In genomic region chr3R:12960929-12961855, dm6 we compare ENCODE assay signal across 1 fruit fly cellular context.
TF ChIP-seq lines count a peak whose summit lies in the region.

TSS of gene Spc25 (plus strand) at chr3R:12961745.

TF ChIP-seq in whole organism, embryonic, 481 proteins besides CTCF, POLR2A, EP300 and RAD21 (continued from another document and continues in another):
- TF ChIP-seq Bdp1 (GFP tag; optimal IDR thresholded peaks at IDR 0.05; lab: Kevin White, UChicago) = peak; percentile 43
- TF ChIP-seq tup (GFP tag; optimal IDR thresholded peaks at IDR 0.05; lab: Kevin White, UChicago) = no peak
- TF ChIP-seq CG34422 (GFP tag; IDR thresholded peaks at IDR 0.05; lab: Robert Waterston, UW) = peak; percentile 80
- no peak for TF ChIP-seq z (GFP tag; IDR thresholded peaks at IDR 0.05; lab: Robert Waterston, UW)
- no peak for TF ChIP-seq zen (tag; optimal IDR thresholded peaks at IDR 0.05; lab: Kevin White, UChicago)
- no peak for TF ChIP-seq CG6254 (GFP tag; optimal IDR thresholded peaks at IDR 0.05; lab: Kevin White, UChicago)
- TF ChIP-seq NC2α (GFP tag; optimal IDR thresholded peaks at IDR 0.05; lab: Kevin White, UChicago) = peak; percentile 19
- no peak for TF ChIP-seq sd (tag; optimal IDR thresholded peaks at IDR 0.05; lab: Kevin White, UChicago)
- peak; percentile 9 for TF ChIP-seq CG3281 (GFP tag; optimal IDR thresholded peaks at IDR 0.05; lab: Kevin White, UChicago)
- no peak for TF ChIP-seq cas (GFP tag; IDR thresholded peaks at IDR 0.05; lab: Robert Waterston, UW)
- TF ChIP-seq CG13424 (tag; optimal IDR thresholded peaks at IDR 0.05; lab: Kevin White, UChicago) = no peak
- TF ChIP-seq pan (optimal IDR thresholded peaks at IDR 0.05; lab: Kevin White, UChicago) = no peak
- no peak for TF ChIP-seq pan (GFP tag; optimal IDR thresholded peaks at IDR 0.05 in 1 of 2, IDR thresholded peaks at IDR 0.05 in 1 of 2)
- TF ChIP-seq CG6813 (GFP tag; optimal IDR thresholded peaks at IDR 0.05; lab: Kevin White, UChicago) = no peak
- peak; percentile 50 for TF ChIP-seq CG12071 (GFP tag; optimal IDR thresholded peaks at IDR 0.05; lab: Kevin White, UChicago)
- TF ChIP-seq CG4820 (GFP tag; optimal IDR thresholded peaks at IDR 0.05; lab: Kevin White, UChicago) = no peak
- TF ChIP-seq fd64A (GFP tag; optimal IDR thresholded peaks at IDR 0.05; lab: Kevin White, UChicago) = no peak
- no peak for TF ChIP-seq Ssrp (tag; optimal IDR thresholded peaks at IDR 0.05; lab: Kevin White, UChicago)
- TF ChIP-seq otp (GFP tag; IDR thresholded peaks at IDR 0.05; lab: Robert Waterston, UW) = 0 out of 3 replicates have a peak, but pooled peaks have one; percentile 47
- TF ChIP-seq CG10267 (tag; optimal IDR thresholded peaks at IDR 0.05; lab: Kevin White, UChicago) = peak; percentile 45
- peak; percentile 42 to 71 for TF ChIP-seq Hr51 (GFP tag; optimal IDR thresholded peaks at IDR 0.05; lab: Kevin White, UChicago)
- peak; percentile 58 for TF ChIP-seq CG14710 (tag; optimal IDR thresholded peaks at IDR 0.05; lab: Kevin White, UChicago)
- TF ChIP-seq slou (GFP tag; optimal IDR thresholded peaks at IDR 0.05; lab: Kevin White, UChicago) = peak; percentile 36
- no peak for TF ChIP-seq CG6683 (GFP tag; optimal IDR thresholded peaks at IDR 0.05; lab: Kevin White, UChicago)
- TF ChIP-seq CG3065 (GFP tag; optimal IDR thresholded peaks at IDR 0.05; lab: Kevin White, UChicago) = peak; percentile 28
- TF ChIP-seq CG16779 (GFP tag; IDR thresholded peaks at IDR 0.05; lab: Robert Waterston, UW) = no peak
- no peak for TF ChIP-seq dysf (GFP tag; IDR thresholded peaks at IDR 0.05; lab: Robert Waterston, UW)
- TF ChIP-seq sob (GFP tag; IDR thresholded peaks at IDR 0.05; lab: Robert Waterston, UW) = peak; percentile 66; the same call in 1 of the 2 replicates
- no peak for TF ChIP-seq so (GFP tag; IDR thresholded peaks at IDR 0.05; lab: Robert Waterston, UW)
- TF ChIP-seq CG1024 (GFP tag; IDR thresholded peaks at IDR 0.05; lab: Robert Waterston, UW) = no peak
- no peak for TF ChIP-seq danr (GFP tag; IDR thresholded peaks at IDR 0.05; lab: Robert Waterston, UW)
- peak; percentile 91 for TF ChIP-seq pzg (GFP tag; optimal IDR thresholded peaks at IDR 0.05; lab: Kevin White, UChicago)
- peak; percentile 50 for TF ChIP-seq slp2 (GFP tag; optimal IDR thresholded peaks at IDR 0.05; lab: Kevin White, UChicago)
- peak; percentile 52 for TF ChIP-seq CG16863 (GFP tag; optimal IDR thresholded peaks at IDR 0.05; lab: Kevin White, UChicago)
- TF ChIP-seq jing (GFP tag; optimal IDR thresholded peaks at IDR 0.05; lab: Kevin White, UChicago) = no peak
- TF ChIP-seq Pdp1 (GFP tag; optimal IDR thresholded peaks at IDR 0.05; lab: Kevin White, UChicago) = peak in 1 of 2 experiments; percentile 71
- no peak for TF ChIP-seq fru (optimal IDR thresholded peaks at IDR 0.05; lab: Kevin White, UChicago)
- peak; percentile 87 for TF ChIP-seq Sin3A (optimal IDR thresholded peaks at IDR 0.05; lab: Kevin White, UChicago)
- peak; percentile 33 for TF ChIP-seq gfzf (GFP tag; optimal IDR thresholded peaks at IDR 0.05; lab: Kevin White, UChicago)
- no peak for TF ChIP-seq prd (optimal IDR thresholded peaks at IDR 0.05; lab: Kevin White, UChicago)
- TF ChIP-seq prd (GFP tag; IDR thresholded peaks at IDR 0.05; lab: Robert Waterston, UW) = peak; percentile 80
- TF ChIP-seq Xrp1 (GFP tag; IDR thresholded peaks at IDR 0.05; lab: Robert Waterston, UW) = no peak; the same call in 1 of the 2 replicates
- peak; percentile 35 for TF ChIP-seq CG18764 (GFP tag; optimal IDR thresholded peaks at IDR 0.05; lab: Kevin White, UChicago)
- peak; percentile 75; the same call in 2 of the 3 replicates for TF ChIP-seq ken (GFP tag; IDR thresholded peaks at IDR 0.05; lab: Robert Waterston, UW)
- no peak for TF ChIP-seq CG8359 (GFP tag; optimal IDR thresholded peaks at IDR 0.05; lab: Kevin White, UChicago; ENCODE audit: borderline replicate concordance)
- TF ChIP-seq sqz (GFP tag; optimal IDR thresholded peaks at IDR 0.05; lab: Kevin White, UChicago) = peak; percentile 38
- TF ChIP-seq CG1792 (GFP tag; optimal IDR thresholded peaks at IDR 0.05; lab: Kevin White, UChicago) = peak; percentile 41
- TF ChIP-seq CG10366 (GFP tag; IDR thresholded peaks at IDR 0.05; lab: Robert Waterston, UW) = peak; percentile 54
- TF ChIP-seq CG6689 (GFP tag; IDR thresholded peaks at IDR 0.05; lab: Robert Waterston, UW) = 0 out of 2 replicates have a peak, but pooled peaks have one; percentile 17
- no peak for TF ChIP-seq CG10209 (GFP tag; optimal IDR thresholded peaks at IDR 0.05; lab: Kevin White, UChicago)
- peak; percentile 43 for TF ChIP-seq ssp (GFP tag; IDR thresholded peaks at IDR 0.05; lab: Robert Waterston, UW)
- TF ChIP-seq CG3407 (GFP tag; optimal IDR thresholded peaks at IDR 0.05; lab: Kevin White, UChicago) = no peak
- no peak for TF ChIP-seq CG15073 (GFP tag; optimal IDR thresholded peaks at IDR 0.05; lab: Kevin White, UChicago)
- TF ChIP-seq Gug (GFP tag; IDR thresholded peaks at IDR 0.05; lab: Robert Waterston, UW) = peak; percentile 84
- peak in 1 of 2 experiments; percentile 12 for TF ChIP-seq crp (GFP tag; optimal IDR thresholded peaks at IDR 0.05; lab: Kevin White, UChicago)
- TF ChIP-seq Gsc (GFP tag; IDR thresholded peaks at IDR 0.05; lab: Robert Waterston, UW) = no peak
- no peak for TF ChIP-seq Asciz (GFP tag; optimal IDR thresholded peaks at IDR 0.05; lab: Kevin White, UChicago)
- TF ChIP-seq CG4707 (GFP tag; optimal IDR thresholded peaks at IDR 0.05; lab: Kevin White, UChicago) = no peak
- peak; percentile 75 for TF ChIP-seq zfh2 (GFP tag; optimal IDR thresholded peaks at IDR 0.05; lab: Kevin White, UChicago)
- TF ChIP-seq CG11456 (GFP tag; IDR thresholded peaks at IDR 0.05; lab: Robert Waterston, UW) = peak; percentile 74
- no peak for TF ChIP-seq ATbp (GFP tag; optimal IDR thresholded peaks at IDR 0.05; lab: Kevin White, UChicago)
- TF ChIP-seq Sry-β (GFP tag; optimal IDR thresholded peaks at IDR 0.05; lab: Kevin White, UChicago) = no peak
- TF ChIP-seq Trl (optimal IDR thresholded peaks at IDR 0.05; lab: Kevin White, UChicago) = no peak
- peak; percentile 67 for TF ChIP-seq Trl (GFP tag; optimal IDR thresholded peaks at IDR 0.05; lab: Kevin White, UChicago)
- no peak for TF ChIP-seq D (optimal IDR thresholded peaks at IDR 0.05; lab: Kevin White, UChicago)
- no peak for TF ChIP-seq D (GFP tag; optimal IDR thresholded peaks at IDR 0.05; lab: Kevin White, UChicago)
- peak; percentile 54 for TF ChIP-seq nmo (GFP tag; optimal IDR thresholded peaks at IDR 0.05; lab: Kevin White, UChicago)
- TF ChIP-seq CG10565 (GFP tag; optimal IDR thresholded peaks at IDR 0.05; lab: Kevin White, UChicago) = no peak
- peak; percentile 46; the same call in 1 of the 2 replicates for TF ChIP-seq al (GFP tag; IDR thresholded peaks at IDR 0.05; lab: Robert Waterston, UW)
- no peak for TF ChIP-seq caup (GFP tag; optimal IDR thresholded peaks at IDR 0.05; lab: Kevin White, UChicago; ENCODE audit: severe bottlenecking)
- TF ChIP-seq Hmr (GFP tag; optimal IDR thresholded peaks at IDR 0.05; lab: Kevin White, UChicago) = no peak
- TF ChIP-seq pfk (GFP tag; optimal IDR thresholded peaks at IDR 0.05; lab: Kevin White, UChicago) = no peak
- TF ChIP-seq CG18476 (GFP tag; optimal IDR thresholded peaks at IDR 0.05; lab: Kevin White, UChicago) = no peak
- no peak for TF ChIP-seq CG10979 (tag; optimal IDR thresholded peaks at IDR 0.05; lab: Kevin White, UChicago)
- peak; percentile 38; the same call in 1 of the 2 replicates for TF ChIP-seq H2.0 (GFP tag; IDR thresholded peaks at IDR 0.05; lab: Robert Waterston, UW)
- no peak for TF ChIP-seq Hand (GFP tag; optimal IDR thresholded peaks at IDR 0.05; lab: Kevin White, UChicago)
- peak; percentile 14 for TF ChIP-seq Hr3 (GFP tag; optimal IDR thresholded peaks at IDR 0.05; lab: Kevin White, UChicago)
- TF ChIP-seq B-H1 (GFP tag; IDR thresholded peaks at IDR 0.05; lab: Robert Waterston, UW) = no peak
- TF ChIP-seq CG14965 (GFP tag; optimal IDR thresholded peaks at IDR 0.05; lab: Kevin White, UChicago; ENCODE audit: borderline replicate concordance) = no peak
- TF ChIP-seq CG15514 (GFP tag; optimal IDR thresholded peaks at IDR 0.05; lab: Kevin White, UChicago) = peak; percentile 70
- TF ChIP-seq CG17912 (GFP tag; optimal IDR thresholded peaks at IDR 0.05; lab: Kevin White, UChicago) = no peak
- TF ChIP-seq CG1832 (GFP tag; optimal IDR thresholded peaks at IDR 0.05; lab: Kevin White, UChicago) = no peak
- TF ChIP-seq Atf6 (GFP tag; IDR thresholded peaks at IDR 0.05; lab: Robert Waterston, UW) = peak; percentile 58
- TF ChIP-seq vnd (GFP tag; IDR thresholded peaks at IDR 0.05; lab: Robert Waterston, UW; ENCODE audit: partially characterized antibody) = peak; percentile 87
- no peak for TF ChIP-seq Aef1 (GFP tag; IDR thresholded peaks at IDR 0.05; lab: Robert Waterston, UW)
- no peak for TF ChIP-seq CG11398 (GFP tag; optimal IDR thresholded peaks at IDR 0.05; lab: Kevin White, UChicago)
- TF ChIP-seq CG34376 (GFP tag; optimal IDR thresholded peaks at IDR 0.05; lab: Kevin White, UChicago) = no peak
- TF ChIP-seq CG18011 (GFP tag; optimal IDR thresholded peaks at IDR 0.05; lab: Kevin White, UChicago) = no peak
- peak; percentile 33 for TF ChIP-seq CG9817 (tag; optimal IDR thresholded peaks at IDR 0.05; lab: Kevin White, UChicago)
- TF ChIP-seq CG7745 (tag; optimal IDR thresholded peaks at IDR 0.05; lab: Kevin White, UChicago) = no peak
- TF ChIP-seq Elba2 (GFP tag; optimal IDR thresholded peaks at IDR 0.05; lab: Kevin White, UChicago) = peak; percentile 64
- TF ChIP-seq Adf1 (GFP tag; IDR thresholded peaks at IDR 0.05; lab: Robert Waterston, UW) = no peak
- peak; percentile 64 for TF ChIP-seq CG3847 (GFP tag; IDR thresholded peaks at IDR 0.05; lab: Robert Waterston, UW)
- TF ChIP-seq Doc2 (GFP tag; IDR thresholded peaks at IDR 0.05; lab: Robert Waterston, UW) = no peak
- no peak for TF ChIP-seq salm (tag; optimal IDR thresholded peaks at IDR 0.05; lab: Kevin White, UChicago)
- peak; percentile 94 for TF ChIP-seq Scr (GFP tag; IDR thresholded peaks at IDR 0.05; lab: Robert Waterston, UW; ENCODE audit: partially characterized antibody)
- TF ChIP-seq zf30C (GFP tag; optimal IDR thresholded peaks at IDR 0.05; lab: Kevin White, UChicago) = no peak
- TF ChIP-seq CG3726 (GFP tag; IDR thresholded peaks at IDR 0.05; lab: Robert Waterston, UW) = no peak
- TF ChIP-seq ara (GFP tag; IDR thresholded peaks at IDR 0.05; lab: Robert Waterston, UW) = peak; percentile 29; the same call in 1 of the 2 replicates
- TF ChIP-seq CG43689 (GFP tag; IDR thresholded peaks at IDR 0.05; lab: Robert Waterston, UW) = no peak
- TF ChIP-seq TFAM (GFP tag; optimal IDR thresholded peaks at IDR 0.05; lab: Kevin White, UChicago) = no peak
- TF ChIP-seq CG10147 (GFP tag; optimal IDR thresholded peaks at IDR 0.05; lab: Kevin White, UChicago) = no peak
- TF ChIP-seq Atf-2 (GFP tag; optimal IDR thresholded peaks at IDR 0.05; lab: Kevin White, UChicago) = peak; percentile 46
- peak; percentile 51 for TF ChIP-seq her (GFP tag; optimal IDR thresholded peaks at IDR 0.05; lab: Kevin White, UChicago)
- peak; percentile 73 for TF ChIP-seq jumu (GFP tag; optimal IDR thresholded peaks at IDR 0.05; lab: Kevin White, UChicago)
- no peak for TF ChIP-seq CG4328 (GFP tag; optimal IDR thresholded peaks at IDR 0.05; lab: Kevin White, UChicago)
- TF ChIP-seq CG34224 (GFP tag; IDR thresholded peaks at IDR 0.05; lab: Robert Waterston, UW; ENCODE audit: partially characterized antibody) = peak; percentile 93
- no peak for TF ChIP-seq CG12104 (GFP tag; optimal IDR thresholded peaks at IDR 0.05; lab: Kevin White, UChicago)
- TF ChIP-seq Meics (GFP tag; optimal IDR thresholded peaks at IDR 0.05; lab: Kevin White, UChicago) = no peak
- no peak for TF ChIP-seq usp (GFP tag; optimal IDR thresholded peaks at IDR 0.05; lab: Kevin White, UChicago)
- peak; percentile 50; the same call in 1 of the 2 replicates for TF ChIP-seq CG14441 (GFP tag; IDR thresholded peaks at IDR 0.05; lab: Robert Waterston, UW)
- TF ChIP-seq chif (GFP tag; optimal IDR thresholded peaks at IDR 0.05; lab: Kevin White, UChicago) = peak in 1 of 2 experiments; percentile 56
- no peak for TF ChIP-seq CG5180 (GFP tag; optimal IDR thresholded peaks at IDR 0.05; lab: Kevin White, UChicago)
- no peak for TF ChIP-seq cg (GFP tag; optimal IDR thresholded peaks at IDR 0.05; lab: Kevin White, UChicago)
- TF ChIP-seq CG14667 (GFP tag; IDR thresholded peaks at IDR 0.05; lab: Robert Waterston, UW) = 0 out of 2 replicates have a peak, but pooled peaks have one; percentile 4
- TF ChIP-seq CG5245 (GFP tag; optimal IDR thresholded peaks at IDR 0.05; lab: Kevin White, UChicago) = no peak
- peak; percentile 35 for TF ChIP-seq CG17829 (tag; optimal IDR thresholded peaks at IDR 0.05; lab: Kevin White, UChicago)
- TF ChIP-seq CG17385 (GFP tag; optimal IDR thresholded peaks at IDR 0.05; lab: Kevin White, UChicago) = no peak
- peak; percentile 49 for TF ChIP-seq gem (tag; optimal IDR thresholded peaks at IDR 0.05; lab: Kevin White, UChicago)
- 0 out of 2 replicates have a peak, but pooled peaks have one; percentile 36 for TF ChIP-seq HLH3B (GFP tag; IDR thresholded peaks at IDR 0.05; lab: Robert Waterston, UW)
- peak; percentile 92 for TF ChIP-seq CG9932 (GFP tag; IDR thresholded peaks at IDR 0.05; lab: Robert Waterston, UW)
- TF ChIP-seq esg (GFP tag; conservative IDR thresholded peaks at IDR 0.05; lab: Robert Waterston, UW) = no peak
- peak; percentile 78 for TF ChIP-seq Antp (GFP tag; optimal IDR thresholded peaks at IDR 0.05; lab: Kevin White, UChicago)
- no peak for TF ChIP-seq kay (GFP tag; optimal IDR thresholded peaks at IDR 0.05; lab: Kevin White, UChicago)
- TF ChIP-seq tll (GFP tag; optimal IDR thresholded peaks at IDR 0.05; lab: Kevin White, UChicago) = peak in 1 of 2 experiments; percentile 40
- TF ChIP-seq CG9609 (GFP tag; optimal IDR thresholded peaks at IDR 0.05; lab: Kevin White, UChicago) = peak; percentile 52
- no peak for TF ChIP-seq Deaf1 (tag; optimal IDR thresholded peaks at IDR 0.05; lab: Kevin White, UChicago)
- TF ChIP-seq unpg (GFP tag; optimal IDR thresholded peaks at IDR 0.05; lab: Kevin White, UChicago) = peak; percentile 60
- no peak for TF ChIP-seq B-H2 (GFP tag; optimal IDR thresholded peaks at IDR 0.05; lab: Kevin White, UChicago)
- TF ChIP-seq MBD-R2 (GFP tag; IDR thresholded peaks at IDR 0.05; lab: Robert Waterston, UW) = peak; percentile 90
- TF ChIP-seq CG13624 (GFP tag; optimal IDR thresholded peaks at IDR 0.05; lab: Kevin White, UChicago) = peak; percentile 55
- TF ChIP-seq p53 (GFP tag; optimal IDR thresholded peaks at IDR 0.05; lab: Kevin White, UChicago) = peak; percentile 34
- no peak for TF ChIP-seq gce (GFP tag; IDR thresholded peaks at IDR 0.05; lab: Robert Waterston, UW)
- no peak for TF ChIP-seq en (GFP tag; optimal IDR thresholded peaks at IDR 0.05; lab: Kevin White, UChicago)
